Worm (Caenorhabditis elegans) whole organism, midembryonic: ENCODE data around the gene F58G1.8.

Experiments used
- T22C8.4 ChIP-seq: fragments of 200-800 bp; sonication (Bioruptor generic); IDR thresholded peaks from 2 replicates; pipeline ENCODE4 v1.3.6; 2022; ENCODE audit warnings: missing genetic modification characterization, missing compliant biosample characterization
- cog-1 ChIP-seq: sonication (generic microtip); optimal IDR thresholded peaks from 2 replicates; lab custom pipeline; 2016; ENCODE audit warnings: missing genetic modification characterization, missing compliant biosample characterization
- flt-1 ChIP-seq: fragments of 200-800 bp; sonication (Bioruptor generic); IDR thresholded peaks from 2 replicates; pipeline ENCODE4 v1.3.6; 2022; ENCODE audit warnings: missing genetic modification characterization, missing compliant biosample characterization
- klf-2 ChIP-seq: fragments of 200-800 bp; sonication (Bioruptor generic); conservative IDR thresholded peaks from 2 replicates; pipeline ENCODE4 v1.3.6; 2022; ENCODE audit warnings: missing genetic modification reagents, missing genetic modification characterization, missing compliant biosample characterization
- med-1 ChIP-seq: sonication (generic microtip); optimal IDR thresholded peaks from 2 replicates; lab custom pipeline; 2017; ENCODE audit warnings: missing genetic modification characterization, mild to moderate bottlenecking, missing compliant biosample characterization, antibody characterized with exemption, missing genetic modification reagents; ENCODE audit not compliant: insufficient read depth
- ref-1 ChIP-seq: fragments of 200-800 bp; sonication (Bioruptor generic); conservative IDR thresholded peaks from 2 replicates; pipeline ENCODE4 v1.3.6; 2022; ENCODE audit warnings: missing genetic modification reagents, missing genetic modification characterization, missing compliant biosample characterization
- tab-1 ChIP-seq: fragments of 200-800 bp; sonication (Bioruptor generic); IDR thresholded peaks from 2 replicates; pipeline ENCODE4 v1.3.6; 2022; ENCODE audit warnings: missing genetic modification characterization, missing compliant biosample characterization
- ztf-23 ChIP-seq: fragments of 200-800 bp; sonication (Bioruptor generic); IDR thresholded peaks from 2 replicates; pipeline ENCODE4 v1.3.6; 2022; ENCODE audit warnings: missing genetic modification reagents, missing genetic modification characterization, missing compliant biosample characterization
- ztf-29 ChIP-seq: fragments of 200-800 bp; sonication (Bioruptor generic); IDR thresholded peaks from 2 replicates; pipeline ENCODE4 v1.3.6; 2022; ENCODE audit warnings: missing genetic modification reagents, missing genetic modification characterization, missing compliant biosample characterization

F58G1.8 gene

ce11 chrII:12954670-12955069 is 29.2 kb upstream of the F58G1.8 start, which contains the start of the genes Y38F1A.1 and Y38F1A.2:
Gene Y38F1A.1, minus strand, starts transcription at chrII:12954770.
Gene Y38F1A.2, plus strand, starts transcription at chrII:12954958.
- no peak for TF ChIP-seq med-1
- TF ChIP-seq ztf-23 (GFP tag; lab: Robert Waterston, UW): no peak
- no peak for TF ChIP-seq klf-2 (GFP tag; lab: Robert Waterston, UW)
- TF ChIP-seq ref-1 (GFP tag; lab: Robert Waterston, UW): no peak
- no peak for TF ChIP-seq tab-1 (GFP tag; lab: Robert Waterston, UW)
- TF ChIP-seq ztf-29 (GFP tag; lab: Robert Waterston, UW): no peak
- no peak for TF ChIP-seq cog-1 (tag; lab: Kevin White, UChicago)
- TF ChIP-seq flt-1: no peak
- no peak for TF ChIP-seq T22C8.4 (GFP tag; lab: Robert Waterston, UW)

ce11 chrII:12953297-12953696 is 27.8 kb upstream of the F58G1.8 start:
- TF ChIP-seq cog-1 (tag; lab: Kevin White, UChicago) (peak; percentile 16), ref-1 (GFP tag; lab: Robert Waterston, UW) (no peak)

DNA sequence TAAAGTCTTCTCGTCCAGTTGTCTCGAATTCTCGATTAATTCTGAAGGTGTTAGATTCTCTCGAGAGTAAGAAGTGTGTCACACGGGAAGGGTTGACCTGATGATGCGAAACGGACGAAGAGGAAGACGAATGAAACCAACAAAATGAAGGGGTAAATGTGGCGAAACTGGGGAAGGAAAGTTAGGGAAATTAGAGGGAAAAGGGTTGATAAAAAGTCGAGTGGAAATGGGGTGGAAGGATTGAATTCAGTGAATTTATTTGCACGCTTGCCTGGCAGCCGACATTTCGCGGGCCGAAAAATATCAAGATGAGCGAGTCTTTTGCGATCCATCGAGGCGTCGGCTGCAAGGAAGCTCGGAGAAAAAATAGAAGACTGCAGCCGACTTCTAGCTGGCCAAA is 22.7 kb upstream of the F58G1.8 start, which contains the start of gene F58G1.7:
TSS of gene F58G1.7 (minus strand) at position 101 of the 400 bp plus-strand sequence.
- TF ChIP-seq ztf-23 (GFP tag; lab: Robert Waterston, UW) (no peak), T22C8.4 (GFP tag; lab: Robert Waterston, UW) (no peak), cog-1 (tag; lab: Kevin White, UChicago) (no peak), ref-1 (GFP tag; lab: Robert Waterston, UW) (no peak)

DNA sequence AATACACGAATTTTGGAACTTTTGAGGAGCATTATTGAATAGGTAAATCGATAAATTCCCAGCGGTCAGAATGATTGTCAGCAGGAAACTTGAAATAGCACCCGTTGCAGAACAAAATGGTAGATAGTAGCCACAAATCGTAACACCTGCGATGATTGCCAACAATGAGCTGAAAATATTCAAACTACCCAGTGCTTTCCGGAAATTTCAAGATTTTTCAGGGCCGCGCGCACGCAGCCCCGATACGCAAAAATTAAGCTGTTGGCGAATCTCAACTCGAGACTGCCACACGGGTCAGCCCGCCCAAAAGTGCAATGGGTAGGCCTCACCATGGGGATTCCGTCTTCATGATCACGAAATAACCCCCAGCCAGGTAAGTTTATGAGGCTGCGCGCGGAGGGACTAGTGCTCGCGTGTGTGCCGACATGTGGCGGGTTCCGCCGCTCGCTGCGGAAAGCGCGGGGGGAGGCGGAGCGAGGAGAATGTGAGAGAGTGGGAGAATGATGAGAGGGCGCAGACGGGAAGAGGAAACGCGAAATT is 19.2 kb upstream of the F58G1.8 start:
- 0 out of 2 replicates have a peak, but pooled peaks have one; percentile 48 for TF ChIP-seq ref-1 (GFP tag; lab: Robert Waterston, UW)
- TF ChIP-seq tab-1 (GFP tag; lab: Robert Waterston, UW): peak; percentile 72; the same call in 1 of the 2 replicates
- 0 out of 2 replicates have a peak, but pooled peaks have one; percentile 56 for TF ChIP-seq klf-2 (GFP tag; lab: Robert Waterston, UW)
- no peak for TF ChIP-seq med-1
- TF ChIP-seq ztf-29 (GFP tag; lab: Robert Waterston, UW): peak; percentile 49; the same call in 1 of the 2 replicates
- peak; percentile 88 for TF ChIP-seq flt-1
- TF ChIP-seq T22C8.4 (GFP tag; lab: Robert Waterston, UW): no peak; the same call in 1 of the 2 replicates
- 0 out of 2 replicates have a peak, but pooled peaks have one; percentile 37 for TF ChIP-seq ztf-23 (GFP tag; lab: Robert Waterston, UW)
- TF ChIP-seq cog-1 (tag; lab: Kevin White, UChicago): peak; percentile 52

- no peak for TF ChIP-seq ztf-29 (GFP tag; lab: Robert Waterston, UW)
- no peak for TF ChIP-seq ref-1 (GFP tag; lab: Robert Waterston, UW)
- no peak for TF ChIP-seq med-1
- TF ChIP-seq flt-1: no peak
- no peak for TF ChIP-seq tab-1 (GFP tag; lab: Robert Waterston, UW)
- no peak for TF ChIP-seq cog-1 (tag; lab: Kevin White, UChicago)
- no peak for TF ChIP-seq ztf-23 (GFP tag; lab: Robert Waterston, UW)
- no peak for TF ChIP-seq T22C8.4 (GFP tag; lab: Robert Waterston, UW)
- TF ChIP-seq klf-2 (GFP tag; lab: Robert Waterston, UW): no peak
These were observed 17.0 kb upstream of the F58G1.8 start for ce11 chrII:12942496-12942895.

- TF ChIP-seq med-1: no peak
- TF ChIP-seq flt-1: no peak
- no peak for TF ChIP-seq ref-1 (GFP tag; lab: Robert Waterston, UW)
- no peak for TF ChIP-seq tab-1 (GFP tag; lab: Robert Waterston, UW)
- no peak for TF ChIP-seq klf-2 (GFP tag; lab: Robert Waterston, UW)
- no peak for TF ChIP-seq ztf-29 (GFP tag; lab: Robert Waterston, UW)
These were observed 14.3 kb upstream of the F58G1.8 start, which contains the start of gene arrd-10 for ce11 chrII:12939801-12940200. Gene arrd-10, plus strand, starts transcription at chrII:12940101.

ce11 chrII:12939161-12939560 is 13.7 kb upstream of the F58G1.8 start:
- TF ChIP-seq T22C8.4 (GFP tag; lab: Robert Waterston, UW) (no peak), cog-1 (tag; lab: Kevin White, UChicago) (no peak), tab-1 (GFP tag; lab: Robert Waterston, UW) (no peak), ztf-29 (GFP tag; lab: Robert Waterston, UW) (no peak), ztf-23 (GFP tag; lab: Robert Waterston, UW) (no peak), flt-1 (no peak)

ce11 chrII:12935259-12935658 is 9.8 kb upstream of the F58G1.8 start, which contains the start of gene lips-9:
Gene lips-9, minus strand, starts transcription at chrII:12935359.
- TF ChIP-seq klf-2 (GFP tag; lab: Robert Waterston, UW) (no peak), ref-1 (GFP tag; lab: Robert Waterston, UW) (no peak), ztf-23 (GFP tag; lab: Robert Waterston, UW) (no peak)

ce11 chrII:12931456-12931923 is 6.0 kb upstream of the F58G1.8 start, which contains the start of gene dct-18:
Gene dct-18, plus strand, starts transcription at chrII:12931873.
- TF ChIP-seq ref-1 (GFP tag; lab: Robert Waterston, UW): no peak
- TF ChIP-seq tab-1 (GFP tag; lab: Robert Waterston, UW): no peak
- TF ChIP-seq cog-1 (tag; lab: Kevin White, UChicago): no peak
- no peak for TF ChIP-seq ztf-23 (GFP tag; lab: Robert Waterston, UW)
- no peak for TF ChIP-seq ztf-29 (GFP tag; lab: Robert Waterston, UW)
- no peak for TF ChIP-seq T22C8.4 (GFP tag; lab: Robert Waterston, UW)
- TF ChIP-seq flt-1: no peak
- TF ChIP-seq med-1: no peak
- no peak for TF ChIP-seq klf-2 (GFP tag; lab: Robert Waterston, UW)

- TF ChIP-seq ref-1 (GFP tag; lab: Robert Waterston, UW) (no peak), med-1 (no peak), cog-1 (tag; lab: Kevin White, UChicago) (no peak), T22C8.4 (GFP tag; lab: Robert Waterston, UW) (no peak), tab-1 (GFP tag; lab: Robert Waterston, UW) (no peak), klf-2 (GFP tag; lab: Robert Waterston, UW) (no peak), ztf-29 (GFP tag; lab: Robert Waterston, UW) (no peak), ztf-23 (GFP tag; lab: Robert Waterston, UW) (no peak), flt-1 (no peak)
These were observed 4.7 kb upstream of the F58G1.8 start for ce11 chrII:12930138-12930537.
